Fruit fly (Drosophila melanogaster) whole organism, pupa: ENCODE data around the gene Srp68.

ENCODE experiments used
- CG10348 ChIP-seq: fragments of 200-800 bp; sonication (Bioruptor generic); IDR thresholded peaks from 2 replicates; pipeline ENCODE4 v1.3.6; 2022; ENCODE audit warnings: missing biosample characterization, missing genetic modification characterization
- CG12605 ChIP-seq: fragments of 200-800 bp; sonication (Bioruptor generic); IDR thresholded peaks from 2 replicates; pipeline ENCODE4 v1.3.6; 2022; ENCODE audit warnings: missing biosample characterization, missing genetic modification characterization
- CG13204 ChIP-seq: fragments of 200-800 bp; sonication (Bioruptor generic); optimal IDR thresholded peaks from 2 replicates; lab custom pipeline; 2018; ENCODE audit warnings: missing biosample characterization, mild to moderate bottlenecking, missing genetic modification characterization, moderate library complexity
- CG14655 ChIP-seq: fragments of 200-800 bp; sonication (Bioruptor generic); optimal IDR thresholded peaks from 3 replicates; lab custom pipeline; 2017; ENCODE audit warnings: mild to moderate bottlenecking, missing biosample characterization, missing genetic modification reagents, missing genetic modification characterization
- CG15710 ChIP-seq: fragments of 200-800 bp; sonication (Bioruptor generic); optimal IDR thresholded peaks from 2 replicates; lab custom pipeline; 2018; ENCODE audit warnings: missing biosample characterization, mild to moderate bottlenecking, missing genetic modification characterization, moderate library complexity
- CG17806 ChIP-seq: fragments of 200-800 bp; sonication (Bioruptor generic); optimal IDR thresholded peaks from 2 replicates; lab custom pipeline; 2018; ENCODE audit warnings: missing biosample characterization, mild to moderate bottlenecking, missing genetic modification characterization, moderate library complexity
- CG32121 ChIP-seq: fragments of 200-800 bp; sonication (Bioruptor generic); IDR thresholded peaks from 2 replicates; pipeline ENCODE4 v1.3.6; 2022; ENCODE audit warnings: missing biosample characterization, missing genetic modification characterization
- CG34367 ChIP-seq: fragments of 200-800 bp; sonication (Bioruptor generic); optimal IDR thresholded peaks from 2 replicates; lab custom pipeline; 2018; ENCODE audit warnings: missing biosample characterization, mild to moderate bottlenecking, missing genetic modification characterization
- CG4496 ChIP-seq: fragments of 200-800 bp; sonication (Bioruptor generic); IDR thresholded peaks from 3 replicates; pipeline ENCODE4 v1.3.6; 2022; ENCODE audit warnings: missing biosample characterization, missing genetic modification characterization
- CG8159 ChIP-seq: fragments of 200-800 bp; sonication (Bioruptor generic); optimal IDR thresholded peaks from 3 replicates; lab custom pipeline; 2018; ENCODE audit warnings: missing biosample characterization, mild to moderate bottlenecking, missing genetic modification characterization, moderate library complexity
- CG8301 ChIP-seq: fragments of 200-800 bp; sonication (Bioruptor generic); optimal IDR thresholded peaks from 2 replicates; lab custom pipeline; 2018; ENCODE audit warnings: missing biosample characterization, mild to moderate bottlenecking, missing genetic modification characterization
- CG9948 ChIP-seq: fragments of 200-800 bp; sonication (Bioruptor generic); optimal IDR thresholded peaks from 2 replicates; lab custom pipeline; 2018; ENCODE audit warnings: missing biosample characterization, mild to moderate bottlenecking, missing genetic modification characterization, moderate library complexity
- D1 ChIP-seq: fragments of 200-800 bp; sonication (Bioruptor generic); optimal IDR thresholded peaks from 2 replicates; lab custom pipeline; 2018; ENCODE audit warnings: missing biosample characterization, mild to moderate bottlenecking, missing genetic modification characterization, moderate library complexity
- EcR ChIP-seq: fragments of 200-800 bp; sonication (Bioruptor generic); optimal IDR thresholded peaks from 3 replicates; lab custom pipeline; 2019; ENCODE audit warnings: missing biosample characterization, missing genetic modification characterization, mild to moderate bottlenecking, moderate library complexity, missing genetic modification reagents
- Ets98B ChIP-seq: fragments of 200-800 bp; sonication (Bioruptor generic); IDR thresholded peaks from 2 replicates; pipeline ENCODE4 v1.3.6; 2022; ENCODE audit warnings: missing biosample characterization, missing genetic modification characterization
- Pif1A ChIP-seq: fragments of 200-800 bp; sonication (Bioruptor generic); optimal IDR thresholded peaks from 3 replicates; lab custom pipeline; 2016; ENCODE audit warnings: missing biosample characterization, missing genetic modification characterization
- Pif1B ChIP-seq: fragments of 200-800 bp; sonication (Bioruptor generic); optimal IDR thresholded peaks from 3 replicates; lab custom pipeline; 2016; ENCODE audit warnings: missing biosample characterization, missing genetic modification characterization
- Snoo ChIP-seq: fragments of 200-800 bp; sonication (Bioruptor generic); optimal IDR thresholded peaks from 3 replicates; lab custom pipeline; 2017; ENCODE audit warnings: missing biosample characterization, mild to moderate bottlenecking, missing genetic modification characterization, inconsistent platforms
- fd96Ca ChIP-seq: fragments of 200-800 bp; sonication (Bioruptor generic); IDR thresholded peaks from 3 replicates; pipeline ENCODE4 v1.3.6; 2022; ENCODE audit warnings: missing biosample characterization, missing genetic modification characterization
- gl ChIP-seq: fragments of 200-800 bp; sonication (Bioruptor generic); optimal IDR thresholded peaks from 2 replicates; lab custom pipeline; 2018; ENCODE audit warnings: missing biosample characterization, mild to moderate bottlenecking, missing genetic modification characterization
- rn ChIP-seq: fragments of 200-800 bp; sonication (Bioruptor generic); IDR thresholded peaks from 2 replicates; pipeline ENCODE4 v1.3.6; 2022; ENCODE audit warnings: missing biosample characterization, missing genetic modification characterization

Srp68 gene

DNA sequence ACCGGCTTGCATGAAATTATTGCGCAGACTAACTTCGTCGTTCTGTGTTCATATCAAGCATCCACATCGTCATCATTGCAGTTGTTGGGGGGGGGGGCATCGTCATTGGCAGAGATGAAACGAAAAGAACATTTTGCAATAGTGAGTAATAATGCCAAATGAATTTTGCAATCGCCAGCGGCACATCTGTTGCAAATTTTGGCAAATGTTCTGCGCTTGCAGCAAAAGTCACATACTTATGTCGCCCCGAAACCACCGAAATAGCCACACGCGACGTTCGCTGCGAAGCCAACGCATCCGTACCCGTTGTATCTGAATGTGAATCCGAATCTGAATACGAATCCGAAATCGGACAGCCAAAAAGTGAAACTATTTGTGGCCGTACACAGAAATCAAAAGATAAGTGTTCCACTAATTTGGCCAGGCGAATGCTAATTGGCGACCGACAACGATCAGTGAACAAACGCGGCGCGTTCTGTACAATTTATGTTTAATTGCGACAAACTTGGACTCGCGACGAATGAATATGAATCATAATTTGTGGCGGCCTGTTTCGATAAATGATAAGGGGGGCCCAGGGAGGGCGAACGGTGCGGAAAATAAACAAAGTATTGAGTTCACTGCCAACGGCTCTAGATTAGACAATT, 26.9 kb upstream of the Srp68 start:
- no peak for TF ChIP-seq CG34367
- TF ChIP-seq CG32121 (GFP tag; lab: Robert Waterston, UW) = peak; percentile 52; the same call in 1 of the 2 replicates
- no peak for TF ChIP-seq fd96Ca (GFP tag; lab: Robert Waterston, UW)
- TF ChIP-seq CG8301 (tag; lab: Kevin White, UChicago) = no peak
- no peak for TF ChIP-seq CG10348 (GFP tag; lab: Robert Waterston, UW)

dm6 chr3L:8949823-8950222, 25.0 kb upstream of the Srp68 start:
- no peak for TF ChIP-seq CG10348 (GFP tag; lab: Robert Waterston, UW)
- peak; percentile 52; the same call in 1 of the 2 replicates for TF ChIP-seq CG32121 (GFP tag; lab: Robert Waterston, UW)

DNA sequence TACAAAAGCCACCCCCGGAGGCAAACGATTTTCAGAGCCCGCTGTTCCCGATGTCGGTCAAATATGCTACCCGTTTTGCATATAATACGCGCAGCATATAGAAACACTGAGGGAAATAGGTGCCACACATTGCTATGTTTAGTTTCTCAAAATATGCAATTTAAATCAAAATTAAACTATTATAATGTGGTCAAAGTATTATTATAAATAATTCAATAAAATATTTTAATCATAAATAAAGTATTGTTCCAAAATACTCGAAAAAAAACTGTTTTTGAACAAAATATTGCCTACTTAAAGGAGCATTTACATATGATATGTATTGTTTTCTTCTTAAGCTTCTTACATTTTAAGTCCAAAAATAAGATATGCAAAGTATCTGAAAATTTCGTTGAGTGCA, 23.9 kb upstream of the Srp68 start:
- no peak for TF ChIP-seq Ets98B (GFP tag; lab: Robert Waterston, UW)
- no peak for TF ChIP-seq CG9948
- TF ChIP-seq gl (tag; lab: Kevin White, UChicago) = no peak
- TF ChIP-seq CG8159 = no peak
- TF ChIP-seq CG32121 (GFP tag; lab: Robert Waterston, UW) = no peak
- TF ChIP-seq Snoo (tag; lab: Kevin White, UChicago) = no peak

- TF ChIP-seq D1 (tag; lab: Kevin White, UChicago) = no peak
- no peak for TF ChIP-seq gl (tag; lab: Kevin White, UChicago)
- TF ChIP-seq CG8159 = no peak
- no peak for TF ChIP-seq rn (GFP tag; lab: Robert Waterston, UW)
- no peak for TF ChIP-seq CG15710 (tag; lab: Kevin White, UChicago)
- no peak for TF ChIP-seq CG17806
Observed at dm6 chr3L:8951507-8951906, 23.3 kb upstream of the Srp68 start.

DNA sequence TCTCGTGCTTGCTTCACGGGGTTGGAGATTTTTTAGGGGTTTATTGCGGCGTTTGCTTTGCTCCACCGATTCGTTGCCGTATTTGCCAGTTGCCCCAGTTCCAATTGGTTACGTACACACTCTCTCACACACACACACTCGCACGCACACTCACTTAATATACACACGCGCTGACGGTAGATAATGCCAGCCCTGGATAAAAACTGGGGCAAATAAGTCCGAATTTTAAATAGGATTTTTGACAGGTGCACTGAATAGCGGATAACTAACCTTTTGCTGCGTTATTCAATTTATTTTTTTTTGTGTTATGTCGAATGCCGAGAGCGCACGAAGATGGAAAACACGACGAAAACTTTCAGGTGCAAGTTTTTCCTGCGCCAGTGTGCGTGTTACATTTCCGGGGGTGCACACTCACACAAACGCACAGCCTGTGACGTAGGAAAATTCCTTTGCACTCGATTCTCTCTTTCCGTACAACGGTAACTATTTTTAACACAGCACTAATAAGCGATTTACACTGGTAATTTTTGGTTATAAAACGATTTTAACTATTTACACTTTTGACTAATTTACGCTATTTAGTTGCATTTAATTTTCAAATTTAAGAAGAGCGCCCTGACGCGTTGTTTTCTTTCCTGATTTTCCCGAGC, 22.2 kb upstream of the Srp68 start:
- TF ChIP-seq Ets98B (GFP tag; lab: Robert Waterston, UW) (no peak), CG4496 (GFP tag; lab: Robert Waterston, UW) (no peak; the same call in 2 of the 3 replicates), rn (GFP tag; lab: Robert Waterston, UW) (no peak), CG17806 (no peak), CG9948 (no peak), CG34367 (no peak), CG32121 (GFP tag; lab: Robert Waterston, UW) (no peak; the same call in 1 of the 2 replicates), CG8159 (no peak)
- TF ChIP-seq, all 21 proteins: peak for 0

- TF ChIP-seq CG4496 (GFP tag; lab: Robert Waterston, UW) (peak; percentile 75), CG10348 (GFP tag; lab: Robert Waterston, UW) (no peak), Pif1B (peak; percentile 45), CG9948 (peak; percentile 71), CG32121 (GFP tag; lab: Robert Waterston, UW) (no peak), CG34367 (peak; percentile 34), EcR (no peak), Snoo (tag; lab: Kevin White, UChicago) (peak; percentile 41), gl (tag; lab: Kevin White, UChicago) (peak; percentile 21), fd96Ca (GFP tag; lab: Robert Waterston, UW) (peak; percentile 65), CG8159 (peak; percentile 72), CG8301 (tag; lab: Kevin White, UChicago) (peak; percentile 83), D1 (tag; lab: Kevin White, UChicago) (peak; percentile 70), CG12605 (no peak), Pif1A (GFP tag; lab: Kevin White, UChicago) (peak; percentile 54), CG14655 (GFP tag; lab: Kevin White, UChicago) (peak; percentile 81), CG17806 (peak; percentile 53), Ets98B (GFP tag; lab: Robert Waterston, UW) (peak; percentile 40), CG13204 (GFP tag; lab: Kevin White, UChicago) (no peak), CG15710 (tag; lab: Kevin White, UChicago) (peak; percentile 38), rn (GFP tag; lab: Robert Waterston, UW) (no peak)
Observed at dm6 chr3L:8953199-8953956, 21.5 kb upstream of the Srp68 start.
